Fruit fly (Drosophila melanogaster) S2 (cell line): Measurements from ENCODE around the gene CG10750.

Experiments
- CG8478 ChIP-seq: fragments of >200 bp; optimal IDR thresholded peaks from 2 replicates; lab custom pipeline; 2018
- CTCF ChIP-seq, 2 experiments: fragments of >200 bp; optimal IDR thresholded peaks; 2 replicates each; lab custom pipeline; 2018

The CG10750 gene

dm6 chr2L:19299833-19300305, at the start of gene CG10750, which contains the start of gene CG17564:
CG10750 (plus strand) TSS chr2L:19300255.
CG17564 (minus strand) TSS chr2L:19299933.
- TF ChIP-seq CG8478 (lab: Kevin White, UChicago) (no peak), CTCF (optimal IDR thresholded peaks at IDR 0.05; lab: Kevin White, UChicago) (no peak)

- TF ChIP-seq CTCF (optimal IDR thresholded peaks at IDR 0.05; lab: Kevin White, UChicago) (no peak), CG8478 (lab: Kevin White, UChicago) (no peak)
These were observed 47.6 kb upstream of the CG10750 start for dm6 chr2L:19252410-19252809.

dm6 chr2L:19254079-19254478, 46.0 kb upstream of the CG10750 start:
- TF ChIP-seq CG8478 (lab: Kevin White, UChicago): no peak
- TF ChIP-seq CTCF (optimal IDR thresholded peaks at IDR 0.05; lab: Kevin White, UChicago): no peak

dm6 chr2L:19262140-19262539, 37.9 kb upstream of the CG10750 start, which contains the start of gene CG31797:
CG31797 (minus strand) TSS chr2L:19262240.
- TF ChIP-seq CTCF (optimal IDR thresholded peaks at IDR 0.05; lab: Kevin White, UChicago) (no peak), CG8478 (lab: Kevin White, UChicago) (no peak)

dm6 chr2L:19263516-19263915, 36.5 kb upstream of the CG10750 start:
- TF ChIP-seq CTCF (optimal IDR thresholded peaks at IDR 0.05; lab: Kevin White, UChicago) (no peak), CG8478 (lab: Kevin White, UChicago) (no peak)

dm6 chr2L:19270686-19271085, 29.4 kb upstream of the CG10750 start:
- TF ChIP-seq CG8478 (lab: Kevin White, UChicago) (no peak), CTCF (optimal IDR thresholded peaks at IDR 0.05; lab: Kevin White, UChicago) (peak; percentile 55 to 69)

- no peak for TF ChIP-seq CG8478 (lab: Kevin White, UChicago)
- TF ChIP-seq CTCF (optimal IDR thresholded peaks at IDR 0.05; lab: Kevin White, UChicago): no peak
These were observed 14.5 kb upstream of the CG10750 start for dm6 chr2L:19285507-19285906.

- TF ChIP-seq CTCF (optimal IDR thresholded peaks at IDR 0.05; lab: Kevin White, UChicago): no peak
- TF ChIP-seq CG8478 (lab: Kevin White, UChicago): no peak
These were observed 3.3 kb upstream of the CG10750 start for dm6 chr2L:19296765-19297164.

- TF ChIP-seq CG8478 (lab: Kevin White, UChicago): no peak
- no peak for TF ChIP-seq CTCF (optimal IDR thresholded peaks at IDR 0.05; lab: Kevin White, UChicago)
These were observed 7.6 kb downstream of the CG10750 start for dm6 chr2L:19307641-19308040.

dm6 chr2L:19313442-19313841, 13.4 kb downstream of the CG10750 start:
- TF ChIP-seq CTCF (optimal IDR thresholded peaks at IDR 0.05; lab: Kevin White, UChicago) (no peak), CG8478 (lab: Kevin White, UChicago) (no peak)

- TF ChIP-seq CTCF (optimal IDR thresholded peaks at IDR 0.05; lab: Kevin White, UChicago): no peak
- no peak for TF ChIP-seq CG8478 (lab: Kevin White, UChicago)
These were observed 14.5 kb downstream of the CG10750 start for dm6 chr2L:19314589-19314988.

- TF ChIP-seq CG8478 (lab: Kevin White, UChicago) (no peak), CTCF (optimal IDR thresholded peaks at IDR 0.05; lab: Kevin White, UChicago) (no peak)
These were observed 17.7 kb downstream of the CG10750 start for dm6 chr2L:19317778-19318177.

- TF ChIP-seq CG8478 (lab: Kevin White, UChicago) (no peak), CTCF (optimal IDR thresholded peaks at IDR 0.05; lab: Kevin White, UChicago) (peak; percentile 82 to 86)
These were observed 19.3 kb downstream of the CG10750 start for dm6 chr2L:19319334-19319733.

dm6 chr2L:19320787-19321593, 20.9 kb downstream of the CG10750 start:
- TF ChIP-seq CTCF (optimal IDR thresholded peaks at IDR 0.05; lab: Kevin White, UChicago) (no peak), CG8478 (lab: Kevin White, UChicago) (no peak)

dm6 chr2L:19322744-19323143, 22.7 kb downstream of the CG10750 start:
- TF ChIP-seq CTCF (optimal IDR thresholded peaks at IDR 0.05; lab: Kevin White, UChicago) (no peak), CG8478 (lab: Kevin White, UChicago) (no peak)
